Worm (Caenorhabditis elegans) whole organism, L3 larva: ENCODE data around the gene Y113G7B.27.

Experiments
- ama-1 ChIP-seq: fragments of 150-350 bp; optimal IDR thresholded peaks from 2 replicates; lab custom pipeline; 2018
- ceh-82 ChIP-seq: fragments of 150-350 bp; optimal IDR thresholded peaks from 2 replicates; lab custom pipeline; 2014; ENCODE audit warnings: missing biosample characterization, missing genetic modification characterization
- daf-12 ChIP-seq: fragments of 150-350 bp; optimal IDR thresholded peaks from 2 replicates; lab custom pipeline; 2014; ENCODE audit warnings: missing biosample characterization, missing genetic modification reagents, missing genetic modification characterization
- elt-3 ChIP-seq, 3 experiments: fragments of 150-350 bp in 1 of 3; sonication (generic microtip) in 2 of 3; optimal IDR thresholded peaks; 2 replicates in 2 of 3; 4 replicates in 1 of 3; lab custom pipeline; 2014 to 2017; ENCODE audit warnings: missing biosample characterization in 3 of 3, missing genetic modification characterization in 3 of 3
- jun-1 ChIP-seq: fragments of 150-350 bp; optimal IDR thresholded peaks from 2 replicates; lab custom pipeline; 2014; ENCODE audit warnings: missing biosample characterization, missing genetic modification reagents, missing genetic modification characterization
- mdl-1 ChIP-seq: fragments of 150-350 bp; optimal IDR thresholded peaks from 2 replicates; lab custom pipeline; 2014; ENCODE audit warnings: missing biosample characterization, missing genetic modification characterization
- nfya-1 ChIP-seq: sonication (generic microtip); optimal IDR thresholded peaks from 2 replicates; lab custom pipeline; 2017; ENCODE audit warnings: missing genetic modification characterization, mild to moderate bottlenecking, missing compliant biosample characterization, antibody characterized with exemption, moderate library complexity; ENCODE audit not compliant: insufficient read depth
- nhr-23 ChIP-seq: fragments of 150-350 bp; optimal IDR thresholded peaks from 2 replicates; lab custom pipeline; 2014; ENCODE audit warnings: missing biosample characterization, missing genetic modification reagents, missing genetic modification characterization
- pha-4 ChIP-seq: fragments of 150-350 bp; optimal IDR thresholded peaks from 2 replicates; lab custom pipeline; 2014; ENCODE audit warnings: missing biosample characterization, missing genetic modification reagents, missing genetic modification characterization
- sea-2 ChIP-seq: fragments of 150-350 bp; sonication (generic microtip); optimal IDR thresholded peaks from 4 replicates; lab custom pipeline; 2014; ENCODE audit warnings: missing biosample characterization, missing genetic modification reagents, missing genetic modification characterization
- tbx-2 ChIP-seq: sonication (generic microtip); optimal IDR thresholded peaks from 2 replicates; lab custom pipeline; 2016; ENCODE audit warnings: mild to moderate bottlenecking, missing genetic modification characterization, missing compliant biosample characterization
- ztf-4 ChIP-seq: fragments of 150-350 bp; optimal IDR thresholded peaks from 2 replicates; lab custom pipeline; 2014; ENCODE audit warnings: missing biosample characterization, missing genetic modification characterization

- TF ChIP-seq nhr-23 (no peak), ceh-82 (tag; lab: Kevin White, UChicago) (no peak), ztf-4 (no peak), mdl-1 (tag; lab: Kevin White, UChicago) (no peak), nfya-1 (peak; percentile 13), sea-2 (GFP tag; lab: Kevin White, UChicago) (no peak), elt-3 (tag; optimal IDR thresholded peaks at IDR 0.05; lab: Kevin White, UChicago) (no peak), pha-4 (tag; lab: Kevin White, UChicago) (peak; percentile 43), ama-1 (lab: Kevin White, UChicago) (peak; percentile 89), tbx-2 (tag; lab: Kevin White, UChicago) (no peak), jun-1 (tag; lab: Kevin White, UChicago) (peak; percentile 74), daf-12 (tag; lab: Kevin White, UChicago) (no peak)
Observed at ce11 chrV:20164059-20164892, 28.4 kb upstream of the Y113G7B.27 start, which contains the start of gene F19B2.5.
